Fruit fly (Drosophila melanogaster) whole organism, embryonic: ENCODE measurements around the gene Tollo.
A peak's percentile ranks its signal among the peaks of the same experiment; 100 is the strongest.

ENCODE experiments used
- BEAF-32 ChIP-seq: fragments of 200-800 bp; sonication (Bioruptor generic); optimal IDR thresholded peaks from 3 replicates; lab custom pipeline; 2017; ENCODE audit warnings: missing biosample characterization, missing genetic modification characterization, mild to moderate bottlenecking, moderate library complexity, missing genetic modification reagents
- Bgb ChIP-seq: fragments of 200-800 bp; sonication (Bioruptor generic); IDR thresholded peaks from 2 replicates; pipeline ENCODE4 v1.3.6; 2022; ENCODE audit warnings: missing biosample characterization, missing genetic modification characterization; ENCODE audit not compliant: partially characterized antibody
- CG10543 ChIP-seq: fragments of 200-800 bp; sonication (Bioruptor generic); optimal IDR thresholded peaks from 3 replicates; lab custom pipeline; 2017; ENCODE audit warnings: missing biosample characterization, mild to moderate bottlenecking, missing genetic modification characterization, moderate library complexity
- CG13424 ChIP-seq: fragments of 200-800 bp; sonication (Bioruptor generic); optimal IDR thresholded peaks from 2 replicates; lab custom pipeline; 2019; ENCODE audit warnings: missing biosample characterization, mild to moderate bottlenecking, missing genetic modification characterization, moderate library complexity
- CG13775 ChIP-seq: fragments of 200-800 bp; sonication (Bioruptor generic); optimal IDR thresholded peaks from 3 replicates; lab custom pipeline; 2017; ENCODE audit warnings: missing biosample characterization, mild to moderate bottlenecking, missing genetic modification characterization
- CG15269 ChIP-seq: fragments of 200-800 bp; sonication (Bioruptor generic); optimal IDR thresholded peaks from 2 replicates; lab custom pipeline; 2018; ENCODE audit warnings: missing biosample characterization, mild to moderate bottlenecking, missing genetic modification characterization, moderate library complexity
- CG17359 ChIP-seq: fragments of 200-800 bp; sonication (Bioruptor generic); optimal IDR thresholded peaks from 3 replicates; lab custom pipeline; 2018; ENCODE audit warnings: missing biosample characterization, mild to moderate bottlenecking, missing genetic modification characterization, moderate library complexity
- CG17385 ChIP-seq: fragments of 200-800 bp; sonication (Bioruptor generic); optimal IDR thresholded peaks from 3 replicates; lab custom pipeline; 2018; ENCODE audit warnings: missing biosample characterization, mild to moderate bottlenecking, missing genetic modification characterization
- CG17612 ChIP-seq: fragments of 200-800 bp; sonication (Bioruptor generic); IDR thresholded peaks from 2 replicates; pipeline ENCODE4 v1.3.6; 2022; ENCODE audit warnings: missing biosample characterization, missing genetic modification characterization
- CG2116 ChIP-seq: fragments of 200-800 bp; sonication (Bioruptor generic); optimal IDR thresholded peaks from 3 replicates; lab custom pipeline; 2018; ENCODE audit warnings: missing biosample characterization, mild to moderate bottlenecking, missing genetic modification characterization
- CG3281 ChIP-seq: fragments of 200-800 bp; sonication (Bioruptor generic); optimal IDR thresholded peaks from 3 replicates; lab custom pipeline; 2017; ENCODE audit warnings: missing biosample characterization, mild to moderate bottlenecking, missing genetic modification characterization
- CG3407 ChIP-seq: fragments of 200-800 bp; sonication (Bioruptor generic); optimal IDR thresholded peaks from 2 replicates; lab custom pipeline; 2018; ENCODE audit warnings: missing biosample characterization, mild to moderate bottlenecking, missing genetic modification characterization
- CG34224 ChIP-seq: fragments of 200-800 bp; sonication (Bioruptor generic); IDR thresholded peaks from 3 replicates; pipeline ENCODE4 v1.3.6; 2022; ENCODE audit warnings: missing biosample characterization, missing genetic modification characterization; ENCODE audit not compliant: partially characterized antibody
- CG42726 ChIP-seq: fragments of 200-800 bp; sonication (Bioruptor generic); IDR thresholded peaks from 2 replicates; pipeline ENCODE4 v1.3.6; 2022; ENCODE audit warnings: missing biosample characterization, missing genetic modification characterization; ENCODE audit not compliant: partially characterized antibody
- CG4282 ChIP-seq: fragments of 200-800 bp; sonication (Bioruptor generic); optimal IDR thresholded peaks from 2 replicates; lab custom pipeline; 2016; ENCODE audit warnings: missing biosample characterization, missing genetic modification characterization
- CG5953 ChIP-seq: fragments of 200-800 bp; sonication (Bioruptor generic); IDR thresholded peaks from 2 replicates; pipeline ENCODE4 v1.3.6; 2022; ENCODE audit warnings: missing biosample characterization, missing genetic modification characterization
- CG6272 ChIP-seq: fragments of 200-800 bp; sonication (Bioruptor generic); IDR thresholded peaks from 2 replicates; pipeline ENCODE4 v1.3.6; 2022; ENCODE audit warnings: missing biosample characterization, missing genetic modification characterization
- CG6654 ChIP-seq: fragments of 200-800 bp; sonication (Bioruptor generic); optimal IDR thresholded peaks from 2 replicates; lab custom pipeline; 2017; ENCODE audit warnings: missing biosample characterization, mild to moderate bottlenecking, missing genetic modification characterization
- CG7372 ChIP-seq: fragments of 200-800 bp; sonication (Bioruptor generic); IDR thresholded peaks from 2 replicates; pipeline ENCODE4 v1.3.6; 2022; ENCODE audit warnings: missing biosample characterization, missing genetic modification characterization
- CG7839 ChIP-seq: fragments of 200-800 bp; sonication (Bioruptor generic); optimal IDR thresholded peaks from 3 replicates; lab custom pipeline; 2018; ENCODE audit warnings: missing biosample characterization, mild to moderate bottlenecking, missing genetic modification characterization, moderate library complexity
- Eip74EF ChIP-seq, 2 experiments: fragments of 200-800 bp in 1 of 2; fragments of >200 bp in 1 of 2; sonication (Bioruptor generic) in 1 of 2; optimal IDR thresholded peaks; 2 replicates each; lab custom pipeline; 2017 to 2019; ENCODE audit warnings: missing biosample characterization in 2 of 2, missing genetic modification characterization in 2 of 2, mild to moderate bottlenecking in 1 of 2, moderate library complexity in 1 of 2
- Elba2 ChIP-seq: fragments of 200-800 bp; sonication (Bioruptor generic); optimal IDR thresholded peaks from 3 replicates; lab custom pipeline; 2016; ENCODE audit warnings: missing biosample characterization, missing genetic modification characterization
- Fer2 ChIP-seq: fragments of 200-800 bp; sonication (Bioruptor generic); optimal IDR thresholded peaks from 2 replicates; lab custom pipeline; 2018; ENCODE audit warnings: missing biosample characterization, mild to moderate bottlenecking, missing genetic modification characterization, moderate library complexity
- Hmr ChIP-seq: fragments of 200-800 bp; sonication (Bioruptor generic); optimal IDR thresholded peaks from 3 replicates; lab custom pipeline; 2017; ENCODE audit warnings: mild to moderate bottlenecking, missing biosample characterization, missing genetic modification reagents, missing genetic modification characterization
- NC2α ChIP-seq: fragments of 200-800 bp; sonication (Bioruptor generic); optimal IDR thresholded peaks from 2 replicates; lab custom pipeline; 2016; ENCODE audit warnings: missing biosample characterization, missing genetic modification characterization
- NK7.1 ChIP-seq: fragments of 200-800 bp; sonication (Bioruptor generic); optimal IDR thresholded peaks from 3 replicates; lab custom pipeline; 2016; ENCODE audit warnings: missing biosample characterization, missing genetic modification characterization
- Nf-YA ChIP-seq: fragments of 200-800 bp; sonication (Bioruptor generic); IDR thresholded peaks from 2 replicates; pipeline ENCODE4 v1.3.6; 2022; ENCODE audit warnings: missing biosample characterization, missing genetic modification characterization
- Opbp ChIP-seq: fragments of 200-800 bp; sonication (Bioruptor generic); IDR thresholded peaks from 3 replicates; pipeline ENCODE4 v1.3.6; 2022; ENCODE audit warnings: missing biosample characterization, missing genetic modification characterization; ENCODE audit not compliant: partially characterized antibody
- Xbp1 ChIP-seq: fragments of 200-800 bp; sonication (Bioruptor generic); optimal IDR thresholded peaks from 3 replicates; lab custom pipeline; 2016; ENCODE audit warnings: missing biosample characterization, mild to moderate bottlenecking, missing genetic modification characterization
- az2 ChIP-seq: fragments of 200-800 bp; sonication (Bioruptor generic); optimal IDR thresholded peaks from 3 replicates; lab custom pipeline; 2016; ENCODE audit warnings: missing biosample characterization, missing genetic modification characterization
- bab2 ChIP-seq: fragments of 200-800 bp; sonication (Bioruptor generic); optimal IDR thresholded peaks from 2 replicates; lab custom pipeline; 2016; ENCODE audit warnings: missing biosample characterization, missing genetic modification characterization
- bbx ChIP-seq: fragments of 200-800 bp; sonication (Bioruptor generic); IDR thresholded peaks from 2 replicates; pipeline ENCODE4 v1.3.6; 2022; ENCODE audit warnings: missing biosample characterization, missing genetic modification characterization; ENCODE audit not compliant: partially characterized antibody
- caup ChIP-seq: fragments of 200-800 bp; sonication (Bioruptor generic); optimal IDR thresholded peaks from 3 replicates; lab custom pipeline; 2017; ENCODE audit warnings: missing biosample characterization, mild to moderate bottlenecking, missing genetic modification characterization, moderate library complexity; ENCODE audit not compliant: severe bottlenecking
- cwo ChIP-seq: fragments of 200-800 bp; sonication (Bioruptor generic); optimal IDR thresholded peaks from 3 replicates; lab custom pipeline; 2017; ENCODE audit warnings: missing biosample characterization, missing genetic modification characterization, mild to moderate bottlenecking, moderate library complexity, missing genetic modification reagents
- dati ChIP-seq: fragments of 200-800 bp; sonication (Bioruptor generic); IDR thresholded peaks from 2 replicates; pipeline ENCODE4 v1.3.6; 2022; ENCODE audit warnings: missing biosample characterization, missing genetic modification characterization
- dmrt11E ChIP-seq: fragments of 200-800 bp; sonication (Bioruptor generic); optimal IDR thresholded peaks from 3 replicates; lab custom pipeline; 2018; ENCODE audit warnings: missing biosample characterization, mild to moderate bottlenecking, missing genetic modification characterization, moderate library complexity
- dpn ChIP-seq, 2 experiments: fragments of 200-800 bp; sonication (Bioruptor generic); optimal IDR thresholded peaks; 3 replicates each; lab custom pipeline; 2016; ENCODE audit warnings: missing biosample characterization in 2 of 2, missing genetic modification characterization in 2 of 2
- fd64A ChIP-seq: fragments of 200-800 bp; sonication (Bioruptor generic); optimal IDR thresholded peaks from 3 replicates; lab custom pipeline; 2018; ENCODE audit warnings: missing biosample characterization, mild to moderate bottlenecking, missing genetic modification characterization
- fd96Cb ChIP-seq: fragments of 200-800 bp; sonication (Bioruptor generic); optimal IDR thresholded peaks from 2 replicates; lab custom pipeline; 2018; ENCODE audit warnings: missing biosample characterization, mild to moderate bottlenecking, missing genetic modification characterization, moderate library complexity
- gce ChIP-seq: fragments of 200-800 bp; sonication (Bioruptor generic); IDR thresholded peaks from 3 replicates; pipeline ENCODE4 v1.3.6; 2022; ENCODE audit warnings: missing biosample characterization, missing genetic modification characterization
- gsb-n ChIP-seq: fragments of 200-800 bp; sonication (Bioruptor generic); optimal IDR thresholded peaks from 3 replicates; lab custom pipeline; 2018; ENCODE audit warnings: missing biosample characterization, mild to moderate bottlenecking, missing genetic modification characterization
- phol ChIP-seq: fragments of 200-800 bp; sonication (Bioruptor generic); optimal IDR thresholded peaks from 3 replicates; lab custom pipeline; 2018; ENCODE audit warnings: missing biosample characterization, mild to moderate bottlenecking, missing genetic modification characterization, moderate library complexity
- pita ChIP-seq: fragments of 200-800 bp; sonication (Bioruptor generic); optimal IDR thresholded peaks from 2 replicates; lab custom pipeline; 2017; ENCODE audit warnings: missing biosample characterization, mild to moderate bottlenecking, missing genetic modification characterization
- schlank ChIP-seq: fragments of 200-800 bp; sonication (Bioruptor generic); optimal IDR thresholded peaks from 2 replicates; lab custom pipeline; 2018; ENCODE audit warnings: missing biosample characterization, mild to moderate bottlenecking, missing genetic modification characterization
- scrt ChIP-seq: fragments of 200-800 bp; sonication (Bioruptor generic); optimal IDR thresholded peaks from 2 replicates; lab custom pipeline; 2018; ENCODE audit warnings: missing biosample characterization, mild to moderate bottlenecking, missing genetic modification characterization, moderate library complexity
- shn ChIP-seq: fragments of 200-800 bp; sonication (Bioruptor generic); optimal IDR thresholded peaks from 3 replicates; lab custom pipeline; 2016; ENCODE audit warnings: missing biosample characterization, missing genetic modification characterization
- vvl ChIP-seq: fragments of 200-800 bp; sonication (Bioruptor generic); IDR thresholded peaks from 2 replicates; pipeline ENCODE4 v1.3.6; 2022; ENCODE audit warnings: missing biosample characterization, missing genetic modification characterization

Gene Tollo

dm6 chr3L:15268707-15269385 is 33.4 kb downstream of the Tollo start (continued):
- TF ChIP-seq phol (tag; lab: Kevin White, UChicago) (peak; percentile 0), CG6272 (GFP tag; lab: Robert Waterston, UW) (no peak), CG42726 (no peak), scrt (no peak), shn (no peak), CG17359 (no peak), CG7372 (GFP tag; lab: Robert Waterston, UW) (peak; percentile 46; the same call in 1 of the 2 replicates), NC2α (GFP tag; lab: Kevin White, UChicago) (no peak), fd64A (GFP tag; lab: Kevin White, UChicago) (no peak), Bgb (GFP tag; lab: Robert Waterston, UW) (no peak), CG6654 (GFP tag; lab: Kevin White, UChicago) (no peak), vvl (0 out of 2 replicates have a peak, but pooled peaks have one; percentile 21), CG17385 (GFP tag; lab: Kevin White, UChicago) (no peak), gce (GFP tag; lab: Robert Waterston, UW) (no peak), pita (GFP tag; lab: Kevin White, UChicago) (no peak), Fer2 (no peak), caup (GFP tag; lab: Kevin White, UChicago) (peak; percentile 69), dati (GFP tag; lab: Robert Waterston, UW) (no peak), schlank (tag; lab: Kevin White, UChicago) (no peak), bbx (GFP tag; lab: Robert Waterston, UW) (no peak), CG17612 (no peak), bab2 (no peak), CG34224 (GFP tag; lab: Robert Waterston, UW) (no peak)

- TF ChIP-seq fd96Cb (tag; lab: Kevin White, UChicago) (peak; percentile 42), CG5953 (no peak), Nf-YA (GFP tag; lab: Robert Waterston, UW) (no peak), CG15269 (tag; lab: Kevin White, UChicago) (peak; percentile 52), CG3281 (GFP tag; lab: Kevin White, UChicago) (peak; percentile 37), Elba2 (GFP tag; lab: Kevin White, UChicago) (peak; percentile 45), CG3407 (GFP tag; lab: Kevin White, UChicago) (no peak), gsb-n (tag; lab: Kevin White, UChicago) (peak; percentile 27), dmrt11E (tag; lab: Kevin White, UChicago) (peak; percentile 53), CG13424 (tag; lab: Kevin White, UChicago) (peak; percentile 59), Eip74EF (GFP tag; optimal IDR thresholded peaks at IDR 0.05; lab: Kevin White, UChicago) (peak in 1 of 2 experiments; percentile 28), CG13775 (GFP tag; lab: Kevin White, UChicago) (peak; percentile 8), CG10543 (no peak), Hmr (peak; percentile 44), az2 (GFP tag; lab: Kevin White, UChicago) (peak; percentile 25), Opbp (GFP tag; lab: Robert Waterston, UW) (0 out of 3 replicates have a peak, but pooled peaks have one; percentile 21), NK7.1 (no peak), cwo (GFP tag; lab: Kevin White, UChicago) (peak; percentile 8), Xbp1 (GFP tag; lab: Kevin White, UChicago) (peak; percentile 7), CG2116 (GFP tag; lab: Kevin White, UChicago) (no peak), CG4282 (no peak), dpn (GFP tag; optimal IDR thresholded peaks at IDR 0.05; lab: Kevin White, UChicago) (peak in 1 of 2 experiments; percentile 0), fd64A (GFP tag; lab: Kevin White, UChicago) (no peak), CG7839 (peak; percentile 65), BEAF-32 (GFP tag; lab: Kevin White, UChicago) (no peak)
Measured at dm6 chr3L:15275469-15276153, 40.2 kb downstream of the Tollo start.
